Fruit fly (Drosophila melanogaster): ENCODE data around the gene Nufip.

- TF ChIP-seq CG12768 (GFP tag; optimal IDR thresholded peaks at IDR 0.05) (peak; percentile 57), tj (GFP tag; optimal IDR thresholded peaks at IDR 0.05) (peak; percentile 91), ovo (GFP tag; optimal IDR thresholded peaks at IDR 0.05) (peak; percentile 9), bab1 (GFP tag; optimal IDR thresholded peaks at IDR 0.05) (no peak), Hr96 (GFP tag; optimal IDR thresholded peaks at IDR 0.05) (peak; percentile 38)
These were observed 10.9 kb upstream of the Nufip start for dm6 chr3L:18758894-18759569.

Measured in whole organism, adult.